Fruit fly (Drosophila melanogaster) whole organism: Measurements from ENCODE around the gene CG7320.

Source experiments
- CG8478 ChIP-seq: fragments of >200 bp; optimal IDR thresholded peaks from 2 replicates; lab custom pipeline; 2018; ENCODE audit warnings: inconsistent platforms
- Dll ChIP-seq: fragments of >200 bp; optimal IDR thresholded peaks from 2 replicates; lab custom pipeline; 2017
- pan ChIP-seq: fragments of >200 bp; optimal IDR thresholded peaks from 2 replicates; lab custom pipeline; 2017
- psq ChIP-seq: fragments of >200 bp; optimal IDR thresholded peaks from 2 replicates; lab custom pipeline; 2017

- TF ChIP-seq pan (lab: Kevin White, UChicago), result no peak
- TF ChIP-seq psq, result no peak
- TF ChIP-seq Dll (lab: Kevin White, UChicago), result no peak
- no peak for TF ChIP-seq CG8478
Measured at dm6 chr3L:18191555-18192135, 9.6 kb upstream of the CG7320 start.
